Worm (Caenorhabditis elegans): ENCODE measurements around the gene B0272.4.
A peak's percentile ranks its signal among the peaks of the same experiment; 100 is the strongest.

B0272.4 gene

DNA sequence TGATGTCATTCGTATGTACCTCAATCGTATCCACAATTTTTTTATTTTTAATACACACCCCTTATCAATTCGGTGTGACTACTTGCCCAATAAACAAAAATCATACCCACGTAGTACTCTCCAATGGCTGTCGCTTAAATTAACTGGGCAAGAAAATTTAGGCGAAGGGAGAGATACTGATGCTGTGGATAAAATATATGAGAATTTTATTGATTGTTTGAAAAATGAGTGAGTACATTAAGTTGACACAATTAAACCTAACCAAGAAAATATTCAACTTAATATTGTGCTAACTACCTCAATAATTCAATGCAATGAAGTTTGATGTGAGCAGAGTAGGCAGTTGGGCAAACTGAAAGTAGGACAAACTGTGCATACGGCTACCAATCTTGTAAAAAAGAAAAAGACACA lies 37.5 kb downstream of the B0272.4 start:
- TF ChIP-seq mab-5 (tag; optimal IDR thresholded peaks at IDR 0.05) (peak; percentile 98), ama-1 (optimal IDR thresholded peaks at IDR 0.05) (no peak), gmeb-1 (tag; optimal IDR thresholded peaks at IDR 0.05) (peak; percentile 95), zag-1 (tag; optimal IDR thresholded peaks at IDR 0.05) (peak; percentile 99), nhr-129 (tag; optimal IDR thresholded peaks at IDR 0.05) (peak; percentile 100), crh-2 (tag; optimal IDR thresholded peaks at IDR 0.05) (peak; percentile 100), lin-13 (GFP tag; optimal IDR thresholded peaks at IDR 0.05) (peak; percentile 99), alr-1 (tag; optimal IDR thresholded peaks at IDR 0.05) (peak; percentile 39), ceh-82 (tag; optimal IDR thresholded peaks at IDR 0.05) (peak; percentile 96), lsy-2 (tag; optimal IDR thresholded peaks at IDR 0.05) (peak; percentile 96 to 98), nhr-10 (tag; optimal IDR thresholded peaks at IDR 0.05) (peak; percentile 99), F13H6.1 (tag; optimal IDR thresholded peaks at IDR 0.05) (peak; percentile 99), ZK546.5 (tag; optimal IDR thresholded peaks at IDR 0.05) (peak; percentile 84), nhr-23 (tag; optimal IDR thresholded peaks at IDR 0.05) (no peak), ztf-4 (tag; optimal IDR thresholded peaks at IDR 0.05) (peak; percentile 98), ceh-16 (tag; optimal IDR thresholded peaks at IDR 0.05) (peak; percentile 95), unc-62 (GFP tag; optimal IDR thresholded peaks at IDR 0.05) (peak; percentile 97), sma-9 (GFP tag; optimal IDR thresholded peaks at IDR 0.05) (peak; percentile 99), sma-9 (tag; optimal IDR thresholded peaks at IDR 0.05) (no peak), nhr-237 (tag; optimal IDR thresholded peaks at IDR 0.05) (peak; percentile 100), nhr-21 (tag; optimal IDR thresholded peaks at IDR 0.05) (peak; percentile 100), egl-27 (tag; optimal IDR thresholded peaks at IDR 0.05) (peak; percentile 99), nhr-25 (tag; optimal IDR thresholded peaks at IDR 0.05) (peak; percentile 99), mdl-1 (tag; optimal IDR thresholded peaks at IDR 0.05) (peak; percentile 88 to 95), R02D3.7 (tag; optimal IDR thresholded peaks at IDR 0.05) (peak; percentile 82), nhr-12 (tag; optimal IDR thresholded peaks at IDR 0.05) (peak; percentile 82), snpc-4 (tag; optimal IDR thresholded peaks at IDR 0.05) (peak; percentile 90), ztf-11 (tag; optimal IDR thresholded peaks at IDR 0.05) (peak; percentile 86), sma-3 (GFP tag; optimal IDR thresholded peaks at IDR 0.05) (peak; percentile 99), dmd-4 (tag; optimal IDR thresholded peaks at IDR 0.05) (peak; percentile 86), elt-3 (tag; optimal IDR thresholded peaks at IDR 0.05) (peak; percentile 86), Y55F3AM.14 (GFP tag; optimal IDR thresholded peaks at IDR 0.05) (peak; percentile 96), skn-1 (tag; optimal IDR thresholded peaks at IDR 0.05) (peak; percentile 97), C34F6.9 (tag; optimal IDR thresholded peaks at IDR 0.05) (peak; percentile 99), sem-4 (tag; optimal IDR thresholded peaks at IDR 0.05) (peak; percentile 98), ztf-1 (GFP tag; conservative IDR thresholded peaks at IDR 0.05) (no peak), mbf-1 (tag; optimal IDR thresholded peaks at IDR 0.05) (peak; percentile 79), nhr-6 (tag; optimal IDR thresholded peaks at IDR 0.05) (peak; percentile 99), aly-2 (tag; optimal IDR thresholded peaks at IDR 0.05) (peak; percentile 98), unc-39 (tag; optimal IDR thresholded peaks at IDR 0.05) (peak; percentile 88), unc-55 (GFP tag; optimal IDR thresholded peaks at IDR 0.05) (peak; percentile 100), lin-11 (tag; optimal IDR thresholded peaks at IDR 0.05) (peak; percentile 63), fos-1 (tag; optimal IDR thresholded peaks at IDR 0.05) (peak; percentile 100), blmp-1 (tag; optimal IDR thresholded peaks at IDR 0.05; ENCODE audit: insufficient read depth) (peak; percentile 93), lin-39 (tag; optimal IDR thresholded peaks at IDR 0.05) (peak; percentile 99), nhr-11 (tag; optimal IDR thresholded peaks at IDR 0.05) (peak; percentile 85), elt-1 (tag; optimal IDR thresholded peaks at IDR 0.05) (no peak), nhr-77 (tag; optimal IDR thresholded peaks at IDR 0.05) (peak; percentile 100), peb-1 (tag; optimal IDR thresholded peaks at IDR 0.05) (peak; percentile 48)
